Fruit fly (Drosophila melanogaster) whole organism, embryonic: ENCODE data around the gene Tmep.

Experiments used
- Atf3 ChIP-seq: fragments of 200-800 bp; sonication (Bioruptor generic); optimal IDR thresholded peaks from 3 replicates; lab custom pipeline; 2016; ENCODE audit warnings: missing biosample characterization, missing genetic modification characterization
- Bteb2 ChIP-seq: fragments of 200-800 bp; sonication (Bioruptor generic); optimal IDR thresholded peaks from 2 replicates; lab custom pipeline; 2016; ENCODE audit warnings: missing biosample characterization, missing genetic modification characterization
- CG10267 ChIP-seq: fragments of 200-800 bp; sonication (Bioruptor generic); optimal IDR thresholded peaks from 2 replicates; lab custom pipeline; 2018; ENCODE audit warnings: missing biosample characterization, mild to moderate bottlenecking, missing genetic modification characterization, moderate library complexity
- CG10321 ChIP-seq: fragments of 200-800 bp; sonication (Bioruptor generic); IDR thresholded peaks from 2 replicates; pipeline ENCODE4 v1.3.6; 2022; ENCODE audit warnings: missing biosample characterization, missing genetic modification characterization
- CG10366 ChIP-seq: fragments of 200-800 bp; sonication (Bioruptor generic); IDR thresholded peaks from 2 replicates; pipeline ENCODE4 v1.3.6; 2022; ENCODE audit warnings: missing biosample characterization, missing genetic modification characterization
- CG11247 ChIP-seq: fragments of 200-800 bp; sonication (Bioruptor generic); IDR thresholded peaks from 2 replicates; pipeline ENCODE4 v1.3.6; 2022; ENCODE audit warnings: missing biosample characterization, missing genetic modification characterization
- CG11696 ChIP-seq: fragments of 200-800 bp; sonication (Bioruptor generic); IDR thresholded peaks from 2 replicates; pipeline ENCODE4 v1.3.6; 2022; ENCODE audit warnings: missing biosample characterization, missing genetic modification characterization
- CG12104 ChIP-seq: fragments of 200-800 bp; sonication (Bioruptor generic); optimal IDR thresholded peaks from 3 replicates; lab custom pipeline; 2016; ENCODE audit warnings: missing biosample characterization, missing genetic modification characterization
- CG12299 ChIP-seq: fragments of 200-800 bp; sonication (Bioruptor generic); optimal IDR thresholded peaks from 2 replicates; lab custom pipeline; 2018; ENCODE audit warnings: missing biosample characterization, mild to moderate bottlenecking, missing genetic modification characterization
- CG12391 ChIP-seq: fragments of 200-800 bp; sonication (Bioruptor generic); optimal IDR thresholded peaks from 3 replicates; lab custom pipeline; 2018; ENCODE audit warnings: missing biosample characterization, mild to moderate bottlenecking, missing genetic modification characterization, moderate library complexity
- CG14667 ChIP-seq: fragments of 200-800 bp; sonication (Bioruptor generic); IDR thresholded peaks from 2 replicates; pipeline ENCODE4 v1.3.6; 2022; ENCODE audit warnings: missing biosample characterization, missing genetic modification characterization
- CG15479 ChIP-seq: fragments of 200-800 bp; sonication (Bioruptor generic); optimal IDR thresholded peaks from 3 replicates; lab custom pipeline; 2019; ENCODE audit warnings: missing biosample characterization, mild to moderate bottlenecking, missing genetic modification characterization, moderate library complexity
- CG15514 ChIP-seq: fragments of 200-800 bp; sonication (Bioruptor generic); optimal IDR thresholded peaks from 3 replicates; lab custom pipeline; 2017; ENCODE audit warnings: missing biosample characterization, missing genetic modification characterization, mild to moderate bottlenecking, moderate library complexity, missing genetic modification reagents
- CG1602 ChIP-seq: fragments of 200-800 bp; sonication (Bioruptor generic); optimal IDR thresholded peaks from 3 replicates; lab custom pipeline; 2016; ENCODE audit warnings: missing biosample characterization, missing genetic modification characterization
- CG16779 ChIP-seq: fragments of 200-800 bp; sonication (Bioruptor generic); IDR thresholded peaks from 2 replicates; pipeline ENCODE4 v1.3.6; 2022; ENCODE audit warnings: missing biosample characterization, missing genetic modification characterization
- CG16813 ChIP-seq: fragments of 200-800 bp; sonication (Bioruptor generic); IDR thresholded peaks from 3 replicates; pipeline ENCODE4 v1.3.6; 2022; ENCODE audit warnings: missing biosample characterization, missing genetic modification characterization; ENCODE audit not compliant: partially characterized antibody
- CG17802 ChIP-seq: fragments of 200-800 bp; sonication (Bioruptor generic); optimal IDR thresholded peaks from 2 replicates; lab custom pipeline; 2018; ENCODE audit warnings: missing biosample characterization, mild to moderate bottlenecking, missing genetic modification characterization, moderate library complexity
- CG2202 ChIP-seq: fragments of 200-800 bp; sonication (Bioruptor generic); optimal IDR thresholded peaks from 2 replicates; lab custom pipeline; 2018; ENCODE audit warnings: missing biosample characterization, mild to moderate bottlenecking, missing genetic modification characterization
- CG30020 ChIP-seq: fragments of 200-800 bp; optimal IDR thresholded peaks from 2 replicates; lab custom pipeline; 2019; ENCODE audit warnings: missing biosample characterization, mild to moderate bottlenecking, missing genetic modification characterization, moderate library complexity
- CG43689 ChIP-seq: fragments of 200-800 bp; sonication (Bioruptor generic); IDR thresholded peaks from 2 replicates; pipeline ENCODE4 v1.3.6; 2022; ENCODE audit warnings: missing biosample characterization, missing genetic modification characterization
- CG4424 ChIP-seq: fragments of 200-800 bp; sonication (Bioruptor generic); optimal IDR thresholded peaks from 3 replicates; lab custom pipeline; 2016; ENCODE audit warnings: missing biosample characterization, missing genetic modification characterization
- CG6765 ChIP-seq: fragments of 200-800 bp; sonication (Bioruptor generic); optimal IDR thresholded peaks from 3 replicates; lab custom pipeline; 2017; ENCODE audit warnings: missing biosample characterization, mild to moderate bottlenecking, missing genetic modification characterization
- CG8388 ChIP-seq: fragments of 200-800 bp; sonication (Bioruptor generic); optimal IDR thresholded peaks from 2 replicates; lab custom pipeline; 2019; ENCODE audit warnings: missing biosample characterization, mild to moderate bottlenecking, missing genetic modification characterization, moderate library complexity
- CG8478 ChIP-seq: fragments of >200 bp; optimal IDR thresholded peaks from 2 replicates; lab custom pipeline; 2018
- CG8944 ChIP-seq: fragments of 200-800 bp; sonication (Bioruptor generic); optimal IDR thresholded peaks from 3 replicates; lab custom pipeline; 2016; ENCODE audit warnings: missing biosample characterization, missing genetic modification characterization
- CG9817 ChIP-seq: fragments of 200-800 bp; sonication (Bioruptor generic); optimal IDR thresholded peaks from 2 replicates; lab custom pipeline; 2018; ENCODE audit warnings: missing biosample characterization, mild to moderate bottlenecking, missing genetic modification characterization, moderate library complexity
- Chrac-16 ChIP-seq: fragments of 200-800 bp; sonication (Bioruptor generic); optimal IDR thresholded peaks from 3 replicates; lab custom pipeline; 2016; ENCODE audit warnings: missing biosample characterization, missing genetic modification characterization
- CoRest ChIP-seq: fragments of 200-800 bp; sonication (Bioruptor generic); optimal IDR thresholded peaks from 3 replicates; lab custom pipeline; 2018; ENCODE audit warnings: missing biosample characterization, mild to moderate bottlenecking, missing genetic modification characterization, moderate library complexity
- E2f1 ChIP-seq: fragments of 200-800 bp; sonication (Bioruptor generic); IDR thresholded peaks from 2 replicates; pipeline ENCODE4 v1.3.6; 2022; ENCODE audit warnings: missing biosample characterization, missing genetic modification characterization
- Eip74EF ChIP-seq, 2 experiments: fragments of 200-800 bp in 1 of 2; fragments of >200 bp in 1 of 2; sonication (Bioruptor generic) in 1 of 2; optimal IDR thresholded peaks; 2 replicates each; lab custom pipeline; 2017 to 2019; ENCODE audit warnings: missing biosample characterization in 2 of 2, missing genetic modification characterization in 2 of 2, mild to moderate bottlenecking in 1 of 2, moderate library complexity in 1 of 2
- HLH54F ChIP-seq: fragments of 200-800 bp; sonication (Bioruptor generic); optimal IDR thresholded peaks from 3 replicates; lab custom pipeline; 2016; ENCODE audit warnings: missing biosample characterization, missing genetic modification characterization
- Hr51 ChIP-seq, 2 experiments: fragments of 200-800 bp; sonication (Bioruptor generic); optimal IDR thresholded peaks; 2 replicates in 1 of 2; 3 replicates in 1 of 2; lab custom pipeline; 2016 to 2018; ENCODE audit warnings: missing biosample characterization in 2 of 2, missing genetic modification characterization in 2 of 2, mild to moderate bottlenecking in 1 of 2, moderate library complexity in 1 of 2
- Lpt ChIP-seq: fragments of >200 bp; optimal IDR thresholded peaks from 2 replicates; lab custom pipeline; 2018; ENCODE audit warnings: missing biosample characterization, missing genetic modification characterization
- MBD-R2 ChIP-seq: fragments of 200-800 bp; sonication (Bioruptor generic); IDR thresholded peaks from 2 replicates; pipeline ENCODE4 v1.3.6; 2022; ENCODE audit warnings: missing biosample characterization, missing genetic modification characterization
- Meics ChIP-seq: fragments of 200-800 bp; sonication (Bioruptor generic); optimal IDR thresholded peaks from 2 replicates; lab custom pipeline; 2017; ENCODE audit warnings: missing biosample characterization, mild to moderate bottlenecking, missing genetic modification characterization
- Ptx1 ChIP-seq: fragments of 200-800 bp; sonication (Bioruptor generic); IDR thresholded peaks from 2 replicates; pipeline ENCODE4 v1.3.6; 2022; ENCODE audit warnings: missing biosample characterization, missing genetic modification characterization
- Side ChIP-seq: fragments of 200-800 bp; sonication (Bioruptor generic); optimal IDR thresholded peaks from 2 replicates; lab custom pipeline; 2016; ENCODE audit warnings: missing biosample characterization, missing genetic modification characterization
- Six4 ChIP-seq: fragments of 200-800 bp; sonication (Bioruptor generic); optimal IDR thresholded peaks from 2 replicates; lab custom pipeline; 2016; ENCODE audit warnings: missing biosample characterization, missing genetic modification characterization
- YL-1 ChIP-seq: fragments of 200-800 bp; sonication (Bioruptor generic); optimal IDR thresholded peaks from 3 replicates; lab custom pipeline; 2017; ENCODE audit warnings: missing biosample characterization, mild to moderate bottlenecking, missing genetic modification characterization
- abd-A ChIP-seq: fragments of 200-800 bp; sonication (Bioruptor generic); optimal IDR thresholded peaks from 3 replicates; lab custom pipeline; 2019; ENCODE audit warnings: missing biosample characterization, mild to moderate bottlenecking, missing genetic modification characterization, moderate library complexity
- dan ChIP-seq: fragments of 200-800 bp; sonication (Bioruptor generic); IDR thresholded peaks from 2 replicates; pipeline ENCODE4 v1.3.6; 2022; ENCODE audit warnings: missing biosample characterization, missing genetic modification characterization
- fd3F ChIP-seq: fragments of 200-800 bp; sonication (Bioruptor generic); optimal IDR thresholded peaks from 2 replicates; lab custom pipeline; 2018; ENCODE audit warnings: missing biosample characterization, mild to moderate bottlenecking, missing genetic modification characterization, moderate library complexity
- fd64A ChIP-seq: fragments of 200-800 bp; sonication (Bioruptor generic); optimal IDR thresholded peaks from 3 replicates; lab custom pipeline; 2018; ENCODE audit warnings: missing biosample characterization, mild to moderate bottlenecking, missing genetic modification characterization
- kah ChIP-seq: fragments of 200-800 bp; sonication (Bioruptor generic); optimal IDR thresholded peaks from 2 replicates; lab custom pipeline; 2018; ENCODE audit warnings: missing biosample characterization, mild to moderate bottlenecking, missing genetic modification characterization
- ken ChIP-seq: fragments of 200-800 bp; sonication (Bioruptor generic); IDR thresholded peaks from 3 replicates; pipeline ENCODE4 v1.3.6; 2022; ENCODE audit warnings: missing biosample characterization, missing genetic modification characterization
- maf-S ChIP-seq: fragments of 200-800 bp; sonication (Bioruptor generic); optimal IDR thresholded peaks from 2 replicates; lab custom pipeline; 2016; ENCODE audit warnings: missing biosample characterization, missing genetic modification characterization
- pnt ChIP-seq: fragments of 200-800 bp; sonication (Bioruptor generic); optimal IDR thresholded peaks from 3 replicates; lab custom pipeline; 2016; ENCODE audit warnings: missing biosample characterization, missing genetic modification characterization
- psq ChIP-seq: fragments of 200-800 bp; sonication (Bioruptor generic); optimal IDR thresholded peaks from 2 replicates; lab custom pipeline; 2017; ENCODE audit warnings: missing biosample characterization, missing genetic modification characterization
- row ChIP-seq: fragments of 200-800 bp; sonication (Bioruptor generic); IDR thresholded peaks from 3 replicates; pipeline ENCODE4 v1.3.6; 2022; ENCODE audit warnings: missing biosample characterization, missing genetic modification characterization
- zen ChIP-seq: fragments of 200-800 bp; sonication (Bioruptor generic); optimal IDR thresholded peaks from 3 replicates; lab custom pipeline; 2018; ENCODE audit warnings: missing biosample characterization, mild to moderate bottlenecking, missing genetic modification characterization, moderate library complexity

Tmep gene

dm6 chr3L:1533699-1534431, 35.1 kb upstream of the Tmep start, which contains the start of gene Iml1 (continued):
- TF ChIP-seq CG9817 (tag; lab: Kevin White, UChicago) (peak; percentile 8), CG8478 (lab: Kevin White, UChicago) (no peak), CG4424 (GFP tag; lab: Kevin White, UChicago) (peak; percentile 61), abd-A (tag; lab: Kevin White, UChicago) (no peak), YL-1 (GFP tag; lab: Kevin White, UChicago) (peak; percentile 43), CG12391 (tag; lab: Kevin White, UChicago) (peak; percentile 68), row (GFP tag; lab: Robert Waterston, UW) (peak; percentile 83), CG16779 (GFP tag; lab: Robert Waterston, UW) (no peak), CG14667 (GFP tag; lab: Robert Waterston, UW) (peak; percentile 31; the same call in 1 of the 2 replicates), Side (GFP tag; lab: Kevin White, UChicago) (no peak), Bteb2 (no peak), Atf3 (GFP tag; lab: Kevin White, UChicago) (no peak), CG10321 (GFP tag; lab: Robert Waterston, UW) (no peak), Lpt (GFP tag; lab: Kevin White, UChicago) (no peak), fd3F (GFP tag; lab: Kevin White, UChicago) (peak; percentile 39), ken (0 out of 3 replicates have a peak, but pooled peaks have one; percentile 23), MBD-R2 (GFP tag; lab: Robert Waterston, UW) (peak; percentile 65; the same call in 1 of the 2 replicates), CG8388 (peak; percentile 32), Chrac-16 (GFP tag; lab: Kevin White, UChicago) (peak; percentile 10), CG15479 (GFP tag; lab: Kevin White, UChicago) (peak; percentile 61), pnt (GFP tag; lab: Kevin White, UChicago) (peak; percentile 1), CG11247 (GFP tag; lab: Robert Waterston, UW) (peak; percentile 50), Eip74EF (GFP tag; optimal IDR thresholded peaks at IDR 0.05; lab: Kevin White, UChicago) (no peak), fd64A (no peak), Ptx1 (GFP tag; lab: Robert Waterston, UW) (peak; percentile 75), Six4 (GFP tag; lab: Kevin White, UChicago) (peak; percentile 29), CG10366 (GFP tag; lab: Robert Waterston, UW) (no peak), HLH54F (GFP tag; lab: Kevin White, UChicago) (peak; percentile 6), CG12299 (tag; lab: Kevin White, UChicago) (peak; percentile 30), psq (GFP tag; lab: Kevin White, UChicago) (peak; percentile 79), zen (tag; lab: Kevin White, UChicago) (peak; percentile 45), CG1602 (GFP tag; lab: Kevin White, UChicago) (peak; percentile 12), CG10267 (tag; lab: Kevin White, UChicago) (peak; percentile 47), E2f1 (GFP tag; lab: Robert Waterston, UW) (0 out of 2 replicates have a peak, but pooled peaks have one; percentile 20), Meics (GFP tag; lab: Kevin White, UChicago) (peak; percentile 100), maf-S (GFP tag; lab: Kevin White, UChicago) (no peak), CG11696 (GFP tag; lab: Robert Waterston, UW) (no peak), CG8944 (no peak), CG17802 (no peak), CG16813 (GFP tag; lab: Robert Waterston, UW) (no peak; the same call in 2 of the 3 replicates), dan (GFP tag; lab: Robert Waterston, UW) (no peak), CoRest (no peak), CG30020 (tag; lab: Kevin White, UChicago) (no peak), CG6765 (GFP tag; lab: Kevin White, UChicago) (no peak), CG43689 (GFP tag; lab: Robert Waterston, UW) (no peak), kah (GFP tag; lab: Kevin White, UChicago) (no peak), CG15514 (GFP tag; lab: Kevin White, UChicago) (peak; percentile 95), CG2202 (tag; lab: Kevin White, UChicago) (no peak), CG12104 (GFP tag; lab: Kevin White, UChicago) (peak; percentile 7), Hr51 (GFP tag; optimal IDR thresholded peaks at IDR 0.05; lab: Kevin White, UChicago) (no peak)
